Fruit fly (Drosophila melanogaster): ENCODE data around the gene CG3164.

Gene CG3164

dm6 chr2L:107476-108436 lies 22.8 kb downstream of the CG3164 start (continued):
- TF ChIP-seq CG3726 (GFP tag; IDR thresholded peaks at IDR 0.05) (no peak), CG31388 (GFP tag; optimal IDR thresholded peaks at IDR 0.05) (no peak), CG10565 (GFP tag; optimal IDR thresholded peaks at IDR 0.05) (no peak), CG14667 (GFP tag; IDR thresholded peaks at IDR 0.05) (no peak), CG12155 (GFP tag; optimal IDR thresholded peaks at IDR 0.05) (no peak), Hey (tag; optimal IDR thresholded peaks at IDR 0.05) (no peak), mirr (GFP tag; optimal IDR thresholded peaks at IDR 0.05) (peak; percentile 81), E2f2 (GFP tag; IDR thresholded peaks at IDR 0.05) (peak; percentile 59), chinmo (GFP tag; IDR thresholded peaks at IDR 0.05; ENCODE audit: partially characterized antibody) (peak; percentile 88; the same call in 2 of the 4 replicates), lola (GFP tag; optimal IDR thresholded peaks at IDR 0.05) (no peak), H15 (GFP tag; IDR thresholded peaks at IDR 0.05) (no peak), otp (GFP tag; IDR thresholded peaks at IDR 0.05) (peak; percentile 45; the same call in 1 of the 3 replicates), cg (GFP tag; optimal IDR thresholded peaks at IDR 0.05) (no peak), Lpt (GFP tag; optimal IDR thresholded peaks at IDR 0.05) (no peak), CTCF (GFP tag; optimal IDR thresholded peaks at IDR 0.05) (no peak), Ssrp (tag; optimal IDR thresholded peaks at IDR 0.05) (no peak), CG5953 (GFP tag; IDR thresholded peaks at IDR 0.05) (no peak), chif (GFP tag; optimal IDR thresholded peaks at IDR 0.05) (no peak), CG9727 (GFP tag; optimal IDR thresholded peaks at IDR 0.05) (peak; percentile 38), CG13287 (GFP tag; IDR thresholded peaks at IDR 0.05; ENCODE audit: partially characterized antibody) (peak; percentile 52), CG7987 (GFP tag; optimal IDR thresholded peaks at IDR 0.05) (peak; percentile 56), CG3847 (GFP tag; IDR thresholded peaks at IDR 0.05) (no peak), CG34224 (GFP tag; IDR thresholded peaks at IDR 0.05; ENCODE audit: partially characterized antibody) (peak; percentile 70), wek (GFP tag; optimal IDR thresholded peaks at IDR 0.05) (no peak), Pdp1 (GFP tag; optimal IDR thresholded peaks at IDR 0.05) (peak in 1 of 2 experiments; percentile 69), fd96Cb (tag; optimal IDR thresholded peaks at IDR 0.05) (no peak), tll (GFP tag; optimal IDR thresholded peaks at IDR 0.05) (no peak), Elba2 (GFP tag; optimal IDR thresholded peaks at IDR 0.05) (no peak), unpg (GFP tag; optimal IDR thresholded peaks at IDR 0.05) (peak; percentile 22), CG8388 (GFP tag; optimal IDR thresholded peaks at IDR 0.05) (no peak), z (GFP tag; IDR thresholded peaks at IDR 0.05) (peak; percentile 77), CHES-1-like (GFP tag; optimal IDR thresholded peaks at IDR 0.05) (no peak), CG10654 (GFP tag; optimal IDR thresholded peaks at IDR 0.05) (no peak), Opbp (GFP tag; IDR thresholded peaks at IDR 0.05; ENCODE audit: partially characterized antibody) (no peak), kni (GFP tag; optimal IDR thresholded peaks at IDR 0.05) (peak; percentile 35), NFAT (GFP tag; IDR thresholded peaks at IDR 0.05) (no peak), CG9932 (GFP tag; IDR thresholded peaks at IDR 0.05) (0 out of 2 replicates have a peak, but pooled peaks have one; percentile 29), CG5180 (GFP tag; optimal IDR thresholded peaks at IDR 0.05) (peak; percentile 45), CG17568 (GFP tag; optimal IDR thresholded peaks at IDR 0.05) (peak; percentile 42), CG12236 (GFP tag; optimal IDR thresholded peaks at IDR 0.05) (no peak), CG17829 (tag; optimal IDR thresholded peaks at IDR 0.05) (peak; percentile 7), CG6854 (GFP tag; optimal IDR thresholded peaks at IDR 0.05) (peak; percentile 64), CG4424 (GFP tag; optimal IDR thresholded peaks at IDR 0.05) (peak; percentile 23), Dbx (GFP tag; IDR thresholded peaks at IDR 0.05) (peak; percentile 65; the same call in 2 of the 3 replicates), Ravus (GFP tag; IDR thresholded peaks at IDR 0.05) (no peak), gcm (GFP tag; optimal IDR thresholded peaks at IDR 0.05) (peak; percentile 59), CG15269 (tag; optimal IDR thresholded peaks at IDR 0.05) (no peak), sob (GFP tag; IDR thresholded peaks at IDR 0.05) (peak; percentile 43; the same call in 1 of the 2 replicates)

Data from whole organism, embryonic.